Worm (Caenorhabditis elegans) whole organism, midembryonic: ENCODE data around the gene sra-28.

Experiments
- T22C8.4 ChIP-seq: fragments of 200-800 bp; sonication (Bioruptor generic); IDR thresholded peaks from 2 replicates; pipeline ENCODE4 v1.3.6; 2022; ENCODE audit warnings: missing genetic modification characterization, missing compliant biosample characterization
- cog-1 ChIP-seq: sonication (generic microtip); optimal IDR thresholded peaks from 2 replicates; lab custom pipeline; 2016; ENCODE audit warnings: missing genetic modification characterization, missing compliant biosample characterization
- flt-1 ChIP-seq: fragments of 200-800 bp; sonication (Bioruptor generic); IDR thresholded peaks from 2 replicates; pipeline ENCODE4 v1.3.6; 2022; ENCODE audit warnings: missing genetic modification characterization, missing compliant biosample characterization
- klf-2 ChIP-seq: fragments of 200-800 bp; sonication (Bioruptor generic); conservative IDR thresholded peaks from 2 replicates; pipeline ENCODE4 v1.3.6; 2022; ENCODE audit warnings: missing genetic modification reagents, missing genetic modification characterization, missing compliant biosample characterization
- med-1 ChIP-seq: sonication (generic microtip); optimal IDR thresholded peaks from 2 replicates; lab custom pipeline; 2017; ENCODE audit warnings: missing genetic modification characterization, mild to moderate bottlenecking, missing compliant biosample characterization, antibody characterized with exemption, missing genetic modification reagents; ENCODE audit not compliant: insufficient read depth
- ref-1 ChIP-seq: fragments of 200-800 bp; sonication (Bioruptor generic); conservative IDR thresholded peaks from 2 replicates; pipeline ENCODE4 v1.3.6; 2022; ENCODE audit warnings: missing genetic modification reagents, missing genetic modification characterization, missing compliant biosample characterization
- tab-1 ChIP-seq: fragments of 200-800 bp; sonication (Bioruptor generic); IDR thresholded peaks from 2 replicates; pipeline ENCODE4 v1.3.6; 2022; ENCODE audit warnings: missing genetic modification characterization, missing compliant biosample characterization
- ztf-23 ChIP-seq: fragments of 200-800 bp; sonication (Bioruptor generic); IDR thresholded peaks from 2 replicates; pipeline ENCODE4 v1.3.6; 2022; ENCODE audit warnings: missing genetic modification reagents, missing genetic modification characterization, missing compliant biosample characterization
- ztf-29 ChIP-seq: fragments of 200-800 bp; sonication (Bioruptor generic); IDR thresholded peaks from 2 replicates; pipeline ENCODE4 v1.3.6; 2022; ENCODE audit warnings: missing genetic modification reagents, missing genetic modification characterization, missing compliant biosample characterization

Gene sra-28

DNA sequence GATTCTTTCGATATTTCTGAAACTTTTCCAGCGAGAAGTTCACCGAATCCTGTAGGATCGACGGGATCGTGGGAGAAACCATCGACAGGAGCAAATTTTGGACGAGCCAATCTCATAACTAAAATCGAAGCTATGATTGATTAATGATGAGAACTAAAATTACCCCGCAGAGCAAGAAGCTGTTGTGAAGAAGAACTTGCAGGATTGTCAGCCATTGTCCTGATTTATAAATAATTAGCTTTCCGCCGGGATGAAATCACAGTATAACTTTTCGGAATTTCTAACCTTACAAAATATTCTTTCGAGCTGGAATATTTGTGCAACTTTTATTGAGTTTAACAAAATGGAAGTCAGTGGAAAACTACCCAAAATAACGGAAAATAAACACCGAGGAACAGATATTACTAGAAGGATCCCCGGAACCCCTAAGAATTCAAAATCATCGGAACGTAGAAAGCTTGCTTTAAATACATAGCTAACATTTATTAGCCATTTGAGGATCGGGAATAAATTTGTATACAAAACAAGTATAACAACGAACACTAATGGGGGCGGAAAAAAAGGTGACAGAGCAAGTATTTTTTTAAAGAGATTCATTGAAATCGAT is 13.8 kb upstream of the sra-28 start, which contains the start of gene C56C10.7:
C56C10.7 (minus strand) TSS at position 312 of the 607 bp plus-strand sequence.
- 0 out of 2 replicates have a peak, but pooled peaks have one; percentile 14 for TF ChIP-seq flt-1 (GFP tag; lab: Robert Waterston, UW)
- no peak for TF ChIP-seq ref-1 (GFP tag; lab: Robert Waterston, UW)
- no peak for TF ChIP-seq ztf-29 (GFP tag; lab: Robert Waterston, UW)

DNA sequence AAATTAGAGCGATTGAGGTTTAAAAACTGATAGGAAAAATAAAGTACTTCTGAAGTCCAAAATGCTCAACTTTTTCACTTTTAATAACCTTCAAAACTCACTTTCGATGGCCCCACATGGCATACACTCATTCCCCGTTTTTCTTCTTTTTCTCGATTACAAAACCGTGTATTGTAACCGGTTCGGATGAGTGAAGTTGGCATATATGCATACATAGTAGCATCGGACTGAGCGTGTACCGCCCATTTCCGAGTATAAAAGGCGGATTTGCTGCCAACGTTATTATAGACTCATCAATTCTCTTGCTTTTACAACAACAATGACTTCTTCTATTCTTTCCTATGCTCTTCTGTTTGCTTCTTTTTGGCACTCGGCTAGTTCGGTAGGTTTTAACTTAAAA is 9.2 kb upstream of the sra-28 start, which contains the start of gene C56C10.4:
C56C10.4 (plus strand) TSS at position 301 of the 400 bp plus-strand sequence.
- no peak for TF ChIP-seq med-1 (GFP tag; lab: Kevin White, UChicago)

DNA sequence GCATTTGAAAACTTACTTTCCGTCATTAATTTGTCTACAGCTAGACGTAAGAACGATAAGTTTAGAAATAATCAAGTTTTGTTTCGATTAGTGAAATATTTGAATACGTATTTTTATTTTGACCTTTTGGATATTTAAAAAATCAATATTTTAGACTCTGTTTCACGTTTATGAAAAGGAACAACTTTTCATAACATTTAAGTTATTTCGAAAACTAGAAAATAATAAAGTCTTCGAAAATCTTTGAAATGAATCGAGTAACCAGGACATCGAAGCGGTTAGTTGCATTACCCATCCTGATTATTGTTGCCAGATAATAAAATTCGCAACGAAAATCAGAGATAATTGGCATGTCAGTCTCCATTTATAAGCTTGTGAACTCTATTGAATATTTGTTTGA is 7.7 kb upstream of the sra-28 start, which contains the start of gene C56C10.6:
C56C10.6 (minus strand) TSS at position 101 of the 400 bp plus-strand sequence.
- TF ChIP-seq flt-1 (GFP tag; lab: Robert Waterston, UW) (no peak), tab-1 (GFP tag; lab: Robert Waterston, UW) (no peak), ztf-23 (GFP tag; lab: Robert Waterston, UW) (no peak)

DNA sequence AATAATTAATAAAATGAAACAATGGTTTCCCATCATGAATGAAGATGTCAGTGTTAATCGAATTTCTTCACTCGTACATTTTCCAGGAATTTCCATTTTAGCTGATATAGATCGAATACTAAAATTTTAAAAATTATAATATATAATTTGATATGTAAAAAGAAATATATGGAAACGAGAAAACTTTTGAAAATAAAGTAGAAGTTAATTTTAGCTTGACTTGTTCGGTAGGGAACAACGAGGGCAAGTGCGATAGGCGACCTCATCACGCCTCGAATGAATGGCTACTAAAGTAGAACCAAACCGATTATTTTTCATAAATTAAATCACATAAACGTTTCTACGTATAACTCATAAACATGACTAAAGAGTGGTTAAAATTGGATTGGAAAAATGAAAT is 4.8 kb upstream of the sra-28 start, which contains the start of gene sra-31:
sra-31 (minus strand) TSS at position 101 of the 400 bp plus-strand sequence.
- TF ChIP-seq ztf-29 (GFP tag; lab: Robert Waterston, UW) (no peak), klf-2 (GFP tag; lab: Robert Waterston, UW) (no peak), med-1 (GFP tag; lab: Kevin White, UChicago) (no peak), ztf-23 (GFP tag; lab: Robert Waterston, UW) (no peak), ref-1 (GFP tag; lab: Robert Waterston, UW) (no peak), flt-1 (GFP tag; lab: Robert Waterston, UW) (no peak)

DNA sequence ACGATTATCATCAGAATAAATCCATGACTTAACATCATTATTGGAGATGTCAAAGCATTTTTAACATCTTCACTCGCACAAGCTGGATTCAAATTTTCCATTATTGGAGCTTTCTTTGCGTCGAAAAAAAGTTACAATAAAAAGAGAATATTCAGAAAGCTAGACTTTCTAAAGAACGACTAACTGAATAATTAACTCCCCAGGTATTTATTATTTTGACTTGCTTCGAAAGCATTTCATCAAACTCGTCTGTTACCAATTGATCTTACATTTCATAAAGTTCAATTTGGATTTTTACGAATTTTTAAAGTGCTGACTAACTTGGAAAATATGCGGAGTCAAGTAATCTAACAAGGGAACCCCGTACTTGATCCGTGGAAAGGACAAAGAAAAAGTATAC is 2.1 kb upstream of the sra-28 start, which contains the start of gene sra-29:
sra-29 (minus strand) TSS at position 101 of the 400 bp plus-strand sequence.
- TF ChIP-seq klf-2 (GFP tag; lab: Robert Waterston, UW) (no peak), ztf-23 (GFP tag; lab: Robert Waterston, UW) (no peak), ztf-29 (GFP tag; lab: Robert Waterston, UW) (no peak), flt-1 (GFP tag; lab: Robert Waterston, UW) (no peak), cog-1 (tag; lab: Kevin White, UChicago) (no peak), med-1 (GFP tag; lab: Kevin White, UChicago) (no peak), T22C8.4 (GFP tag; lab: Robert Waterston, UW) (no peak), tab-1 (GFP tag; lab: Robert Waterston, UW) (no peak), ref-1 (GFP tag; lab: Robert Waterston, UW) (no peak)

DNA sequence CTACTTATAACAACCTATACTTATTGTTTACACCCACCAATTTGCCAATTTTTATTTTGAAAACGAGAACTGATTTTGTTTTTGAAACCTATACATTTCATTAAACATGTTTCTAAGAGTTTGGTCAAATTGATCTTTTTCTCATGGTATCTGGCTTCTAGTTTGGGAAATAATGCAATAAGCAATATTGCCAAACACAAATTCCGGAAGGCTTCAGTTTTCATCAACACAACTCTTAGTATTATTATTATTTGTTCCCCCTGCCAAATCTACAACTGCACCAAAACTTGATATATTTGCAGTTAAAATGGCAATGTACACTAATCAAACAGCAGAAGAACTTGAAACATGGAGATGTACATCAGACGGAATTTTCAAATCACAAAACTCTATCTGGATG is 4.9 kb downstream of the sra-28 start, which contains the start of gene sra-27:
sra-27 (plus strand) TSS at position 301 of the 400 bp plus-strand sequence.
- TF ChIP-seq cog-1 (tag; lab: Kevin White, UChicago) (no peak), ref-1 (GFP tag; lab: Robert Waterston, UW) (no peak), tab-1 (GFP tag; lab: Robert Waterston, UW) (no peak), flt-1 (GFP tag; lab: Robert Waterston, UW) (no peak), T22C8.4 (GFP tag; lab: Robert Waterston, UW) (no peak), ztf-23 (GFP tag; lab: Robert Waterston, UW) (no peak), klf-2 (GFP tag; lab: Robert Waterston, UW) (no peak), med-1 (GFP tag; lab: Kevin White, UChicago) (no peak), ztf-29 (GFP tag; lab: Robert Waterston, UW) (no peak)

DNA sequence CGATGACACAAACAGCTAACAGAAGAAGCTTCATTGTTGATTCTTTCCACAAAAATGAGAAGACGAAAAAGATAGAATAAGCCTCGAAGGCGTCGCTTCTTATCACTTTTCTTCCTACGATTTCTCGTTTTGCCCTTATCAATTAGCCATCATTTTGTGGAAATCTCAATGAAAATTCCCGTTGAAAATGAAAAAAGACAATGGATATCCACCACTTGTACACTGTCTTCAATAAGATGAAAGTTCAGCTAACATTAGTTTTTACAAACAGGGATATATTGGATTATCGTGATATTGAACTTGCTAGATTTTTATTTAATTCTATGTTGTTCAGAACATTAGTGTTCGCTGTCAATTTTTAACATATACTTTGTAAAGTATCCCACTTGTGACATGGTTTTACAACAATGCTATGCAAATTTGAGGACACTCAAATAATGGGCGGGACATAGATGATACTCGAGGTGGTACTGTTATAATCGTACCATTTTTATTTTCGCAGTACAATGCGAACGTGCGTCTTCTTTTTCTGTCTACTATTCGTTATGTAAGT is 6.9 kb downstream of the sra-28 start, which contains the start of the genes F18C5.5 and F18C5.9:
F18C5.5 (minus strand) TSS at position 101 of the 553 bp plus-strand sequence.
F18C5.9 (plus strand) TSS at position 503 of the 553 bp plus-strand sequence.
- no peak for TF ChIP-seq med-1 (GFP tag; lab: Kevin White, UChicago)
- no peak for TF ChIP-seq flt-1 (GFP tag; lab: Robert Waterston, UW)
- no peak for TF ChIP-seq T22C8.4 (GFP tag; lab: Robert Waterston, UW)
- no peak for TF ChIP-seq ztf-29 (GFP tag; lab: Robert Waterston, UW)
- no peak for TF ChIP-seq ztf-23 (GFP tag; lab: Robert Waterston, UW)
- TF ChIP-seq cog-1 (tag; lab: Kevin White, UChicago), result no peak
- no peak for TF ChIP-seq klf-2 (GFP tag; lab: Robert Waterston, UW)
- no peak for TF ChIP-seq ref-1 (GFP tag; lab: Robert Waterston, UW)
- TF ChIP-seq tab-1 (GFP tag; lab: Robert Waterston, UW), result no peak

DNA sequence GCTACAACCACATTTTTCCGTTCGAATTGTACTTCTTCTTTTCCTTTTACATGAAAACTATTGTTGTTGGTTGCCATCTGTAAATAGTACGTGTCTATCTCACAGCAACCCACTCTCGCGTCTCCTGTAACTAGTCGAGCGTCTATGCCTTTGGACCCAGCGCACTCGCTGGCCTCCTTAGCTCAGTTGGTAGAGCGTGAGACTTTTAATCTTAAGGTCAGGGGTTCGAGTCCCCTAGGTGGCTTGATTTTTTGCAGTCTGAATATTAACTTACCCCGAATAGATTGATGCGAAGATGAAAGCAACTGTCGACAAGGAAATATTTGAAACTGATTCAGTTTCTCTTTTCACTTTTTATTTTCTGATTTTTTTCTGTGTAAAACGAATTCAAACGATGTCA is 8.5 kb downstream of the sra-28 start, which contains the start of gene mpz-3:
mpz-3 (minus strand) TSS at position 320 of the 400 bp plus-strand sequence.
- TF ChIP-seq ztf-23 (GFP tag; lab: Robert Waterston, UW), result peak; percentile 80; the same call in 1 of the 2 replicates
- TF ChIP-seq flt-1 (GFP tag; lab: Robert Waterston, UW), result peak; percentile 86
- peak; percentile 61 for TF ChIP-seq ref-1 (GFP tag; lab: Robert Waterston, UW)
- peak; percentile 82; the same call in 1 of the 2 replicates for TF ChIP-seq tab-1 (GFP tag; lab: Robert Waterston, UW)
- no peak for TF ChIP-seq cog-1 (tag; lab: Kevin White, UChicago)
- TF ChIP-seq ztf-29 (GFP tag; lab: Robert Waterston, UW), result peak; percentile 56; the same call in 1 of the 2 replicates
- TF ChIP-seq med-1 (GFP tag; lab: Kevin White, UChicago), result peak; percentile 66
- peak; percentile 67; the same call in 1 of the 2 replicates for TF ChIP-seq T22C8.4 (GFP tag; lab: Robert Waterston, UW)
- TF ChIP-seq klf-2 (GFP tag; lab: Robert Waterston, UW), result no peak; the same call in none of the 2 replicates

DNA sequence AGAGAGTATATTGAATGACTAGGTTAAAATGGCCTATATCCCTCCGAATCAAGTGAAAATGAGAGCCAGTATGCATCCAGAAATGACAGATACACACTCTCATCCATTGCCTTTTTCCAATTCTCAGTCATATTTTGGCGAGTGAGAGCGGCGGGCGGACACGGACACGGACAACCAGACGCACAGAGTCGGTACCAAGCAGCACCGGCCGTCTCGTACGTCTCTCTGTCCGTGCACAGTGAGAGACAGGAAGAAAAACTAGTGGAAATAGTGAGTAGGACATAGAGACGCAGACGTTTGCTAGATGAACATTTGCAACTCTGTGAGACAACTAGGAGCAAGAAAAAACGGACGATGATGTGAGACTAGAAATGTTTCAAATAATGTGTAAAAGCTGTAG is 10.3 kb downstream of the sra-28 start:
- TF ChIP-seq ztf-23 (GFP tag; lab: Robert Waterston, UW), result no peak
- TF ChIP-seq med-1 (GFP tag; lab: Kevin White, UChicago), result no peak
- TF ChIP-seq ref-1 (GFP tag; lab: Robert Waterston, UW), result no peak
- peak; percentile 13 for TF ChIP-seq cog-1 (tag; lab: Kevin White, UChicago)
